Fruit fly (Drosophila melanogaster) whole organism, embryonic: ENCODE results near the gene smg.
A peak's percentile ranks its signal among the peaks of the same experiment; 100 is the strongest.

Experiments
- Abd-B ChIP-seq: fragments of 200-800 bp; sonication (Bioruptor generic); optimal IDR thresholded peaks from 2 replicates; lab custom pipeline; 2018; ENCODE audit warnings: missing biosample characterization, mild to moderate bottlenecking, missing genetic modification characterization, moderate library complexity
- Aef1 ChIP-seq: fragments of 200-800 bp; sonication (Bioruptor generic); IDR thresholded peaks from 3 replicates; pipeline ENCODE4 v1.3.6; 2022; ENCODE audit warnings: missing biosample characterization, missing genetic modification characterization
- Blimp-1 ChIP-seq: fragments of 200-800 bp; sonication (Bioruptor generic); optimal IDR thresholded peaks from 3 replicates; lab custom pipeline; 2018; ENCODE audit warnings: missing biosample characterization, missing genetic modification characterization, mild to moderate bottlenecking, moderate library complexity, missing genetic modification reagents
- CG10543 ChIP-seq: fragments of 200-800 bp; sonication (Bioruptor generic); optimal IDR thresholded peaks from 3 replicates; lab custom pipeline; 2017; ENCODE audit warnings: missing biosample characterization, mild to moderate bottlenecking, missing genetic modification characterization, moderate library complexity
- CG12744 ChIP-seq: fragments of 200-800 bp; sonication (Bioruptor generic); optimal IDR thresholded peaks from 2 replicates; lab custom pipeline; 2016; ENCODE audit warnings: missing biosample characterization, missing genetic modification characterization
- CG14667 ChIP-seq: fragments of 200-800 bp; sonication (Bioruptor generic); IDR thresholded peaks from 2 replicates; pipeline ENCODE4 v1.3.6; 2022; ENCODE audit warnings: missing biosample characterization, missing genetic modification characterization
- CG14710 ChIP-seq: fragments of 200-800 bp; sonication (Bioruptor generic); optimal IDR thresholded peaks from 3 replicates; lab custom pipeline; 2019; ENCODE audit warnings: missing biosample characterization, mild to moderate bottlenecking, missing genetic modification characterization, moderate library complexity
- CG15479 ChIP-seq: fragments of 200-800 bp; sonication (Bioruptor generic); optimal IDR thresholded peaks from 3 replicates; lab custom pipeline; 2019; ENCODE audit warnings: missing biosample characterization, mild to moderate bottlenecking, missing genetic modification characterization, moderate library complexity
- CG30020 ChIP-seq: fragments of 200-800 bp; optimal IDR thresholded peaks from 2 replicates; lab custom pipeline; 2019; ENCODE audit warnings: missing biosample characterization, mild to moderate bottlenecking, missing genetic modification characterization, moderate library complexity
- CG32772 ChIP-seq: fragments of 200-800 bp; sonication (Bioruptor generic); IDR thresholded peaks from 2 replicates; pipeline ENCODE4 v1.3.6; 2022; ENCODE audit warnings: missing biosample characterization, missing genetic modification characterization
- CG4328 ChIP-seq: fragments of 200-800 bp; sonication (Bioruptor generic); optimal IDR thresholded peaks from 3 replicates; lab custom pipeline; 2017; ENCODE audit warnings: missing biosample characterization, missing genetic modification reagents, missing genetic modification characterization
- CG4854 ChIP-seq: fragments of 200-800 bp; sonication (Bioruptor generic); optimal IDR thresholded peaks from 2 replicates; lab custom pipeline; 2016; ENCODE audit warnings: missing biosample characterization, missing genetic modification characterization, inconsistent platforms
- CG6175 ChIP-seq: fragments of 200-800 bp; sonication (Bioruptor generic); IDR thresholded peaks from 3 replicates; pipeline ENCODE4 v1.3.6; 2022; ENCODE audit warnings: missing biosample characterization, missing genetic modification characterization
- CG7271 ChIP-seq: fragments of 200-800 bp; sonication (Bioruptor generic); optimal IDR thresholded peaks from 2 replicates; lab custom pipeline; 2018; ENCODE audit warnings: missing biosample characterization, mild to moderate bottlenecking, missing genetic modification characterization, moderate library complexity
- CG7963 ChIP-seq: fragments of 200-800 bp; sonication (Bioruptor generic); IDR thresholded peaks from 3 replicates; pipeline ENCODE4 v1.3.6; 2022; ENCODE audit warnings: missing biosample characterization, missing genetic modification characterization; ENCODE audit not compliant: partially characterized antibody
- CHES-1-like ChIP-seq: fragments of 200-800 bp; sonication (Bioruptor generic); optimal IDR thresholded peaks from 2 replicates; lab custom pipeline; 2016; ENCODE audit warnings: missing biosample characterization, missing genetic modification characterization
- Chrac-16 ChIP-seq: fragments of 200-800 bp; sonication (Bioruptor generic); optimal IDR thresholded peaks from 3 replicates; lab custom pipeline; 2016; ENCODE audit warnings: missing biosample characterization, missing genetic modification characterization
- D ChIP-seq, 2 experiments: fragments of 200-800 bp in 1 of 2; fragments of >200 bp in 1 of 2; sonication (Bioruptor generic) in 1 of 2; optimal IDR thresholded peaks; 2 replicates in 1 of 2; 3 replicates in 1 of 2; lab custom pipeline; 2017; ENCODE audit warnings: mild to moderate bottlenecking in 1 of 2, missing biosample characterization in 1 of 2, missing genetic modification characterization in 1 of 2, missing genetic modification reagents in 1 of 2
- Deaf1 ChIP-seq: fragments of 200-800 bp; optimal IDR thresholded peaks from 3 replicates; lab custom pipeline; 2019; ENCODE audit warnings: missing biosample characterization, mild to moderate bottlenecking, missing genetic modification characterization, moderate library complexity
- Dref ChIP-seq: fragments of 200-800 bp; sonication (Bioruptor generic); IDR thresholded peaks from 2 replicates; pipeline ENCODE4 v1.3.6; 2022; ENCODE audit warnings: missing biosample characterization, missing genetic modification characterization
- Drgx ChIP-seq: fragments of 200-800 bp; sonication (Bioruptor generic); IDR thresholded peaks from 2 replicates; pipeline ENCODE4 v1.3.6; 2022; ENCODE audit warnings: missing biosample characterization, missing genetic modification characterization
- H15 ChIP-seq: fragments of 200-800 bp; sonication (Bioruptor generic); IDR thresholded peaks from 3 replicates; pipeline ENCODE4 v1.3.6; 2022; ENCODE audit warnings: missing biosample characterization, missing genetic modification characterization
- HLH3B ChIP-seq: fragments of 200-800 bp; sonication (Bioruptor generic); IDR thresholded peaks from 2 replicates; pipeline ENCODE4 v1.3.6; 2022; ENCODE audit warnings: missing biosample characterization, missing genetic modification characterization
- HmgD ChIP-seq: fragments of 200-800 bp; sonication (Bioruptor generic); optimal IDR thresholded peaks from 3 replicates; lab custom pipeline; 2016; ENCODE audit warnings: missing biosample characterization, missing genetic modification characterization
- Med ChIP-seq: fragments of 200-800 bp; sonication (Bioruptor generic); peaks from one replicate; lab custom pipeline; 2016; ENCODE audit warnings: missing biosample characterization, missing genetic modification characterization, mild to moderate bottlenecking, inconsistent platforms, moderate library complexity
- NK7.1 ChIP-seq: fragments of 200-800 bp; sonication (Bioruptor generic); optimal IDR thresholded peaks from 3 replicates; lab custom pipeline; 2016; ENCODE audit warnings: missing biosample characterization, missing genetic modification characterization
- Oli ChIP-seq: fragments of 200-800 bp; sonication (Bioruptor generic); optimal IDR thresholded peaks from 2 replicates; lab custom pipeline; 2018; ENCODE audit warnings: missing biosample characterization, mild to moderate bottlenecking, missing genetic modification characterization, moderate library complexity
- Ssrp ChIP-seq: fragments of 200-800 bp; sonication (Bioruptor generic); optimal IDR thresholded peaks from 2 replicates; lab custom pipeline; 2018; ENCODE audit warnings: missing biosample characterization, mild to moderate bottlenecking, missing genetic modification characterization, moderate library complexity
- abd-A ChIP-seq: fragments of 200-800 bp; sonication (Bioruptor generic); optimal IDR thresholded peaks from 3 replicates; lab custom pipeline; 2019; ENCODE audit warnings: missing biosample characterization, mild to moderate bottlenecking, missing genetic modification characterization, moderate library complexity
- cato ChIP-seq: fragments of 200-800 bp; sonication (Bioruptor generic); optimal IDR thresholded peaks from 2 replicates; lab custom pipeline; 2016; ENCODE audit warnings: missing biosample characterization, missing genetic modification characterization, borderline replicate concordance
- caup ChIP-seq: fragments of 200-800 bp; sonication (Bioruptor generic); optimal IDR thresholded peaks from 3 replicates; lab custom pipeline; 2017; ENCODE audit warnings: missing biosample characterization, mild to moderate bottlenecking, missing genetic modification characterization, moderate library complexity; ENCODE audit not compliant: severe bottlenecking
- da ChIP-seq: fragments of 200-800 bp; sonication (Bioruptor generic); optimal IDR thresholded peaks from 2 replicates; lab custom pipeline; 2016; ENCODE audit warnings: missing biosample characterization, missing genetic modification characterization
- dan ChIP-seq: fragments of 200-800 bp; sonication (Bioruptor generic); IDR thresholded peaks from 2 replicates; pipeline ENCODE4 v1.3.6; 2022; ENCODE audit warnings: missing biosample characterization, missing genetic modification characterization
- dati ChIP-seq: fragments of 200-800 bp; sonication (Bioruptor generic); IDR thresholded peaks from 2 replicates; pipeline ENCODE4 v1.3.6; 2022; ENCODE audit warnings: missing biosample characterization, missing genetic modification characterization
- dmrt11E ChIP-seq: fragments of 200-800 bp; sonication (Bioruptor generic); optimal IDR thresholded peaks from 3 replicates; lab custom pipeline; 2018; ENCODE audit warnings: missing biosample characterization, mild to moderate bottlenecking, missing genetic modification characterization, moderate library complexity
- gcm ChIP-seq: fragments of 200-800 bp; sonication (Bioruptor generic); optimal IDR thresholded peaks from 2 replicates; lab custom pipeline; 2019; ENCODE audit warnings: missing biosample characterization, mild to moderate bottlenecking, missing genetic modification characterization, moderate library complexity
- grn ChIP-seq: fragments of 200-800 bp; sonication (Bioruptor generic); optimal IDR thresholded peaks from 3 replicates; lab custom pipeline; 2017; ENCODE audit warnings: missing biosample characterization, missing genetic modification characterization
- her ChIP-seq: fragments of 200-800 bp; sonication (Bioruptor generic); optimal IDR thresholded peaks from 2 replicates; lab custom pipeline; 2016; ENCODE audit warnings: missing biosample characterization, missing genetic modification characterization
- jing ChIP-seq: fragments of 200-800 bp; sonication (Bioruptor generic); optimal IDR thresholded peaks from 2 replicates; lab custom pipeline; 2018; ENCODE audit warnings: missing biosample characterization, mild to moderate bottlenecking, missing genetic modification characterization
- kah ChIP-seq: fragments of 200-800 bp; sonication (Bioruptor generic); optimal IDR thresholded peaks from 2 replicates; lab custom pipeline; 2018; ENCODE audit warnings: missing biosample characterization, mild to moderate bottlenecking, missing genetic modification characterization
- lmd ChIP-seq: fragments of 200-800 bp; sonication (Bioruptor generic); IDR thresholded peaks from 2 replicates; pipeline ENCODE4 v1.3.6; 2022; ENCODE audit warnings: missing biosample characterization, missing genetic modification characterization
- luna ChIP-seq: fragments of 200-800 bp; sonication (Bioruptor generic); optimal IDR thresholded peaks from 2 replicates; lab custom pipeline; 2016; ENCODE audit warnings: missing biosample characterization, missing genetic modification characterization
- nerfin-1 ChIP-seq: fragments of 200-800 bp; sonication (Bioruptor generic); optimal IDR thresholded peaks from 3 replicates; lab custom pipeline; 2019; ENCODE audit warnings: missing biosample characterization, mild to moderate bottlenecking, missing genetic modification characterization, moderate library complexity
- otp ChIP-seq: fragments of 200-800 bp; sonication (Bioruptor generic); IDR thresholded peaks from 3 replicates; pipeline ENCODE4, ENCODE4 v1.3.6; 2022; ENCODE audit warnings: missing biosample characterization, missing genetic modification characterization
- run ChIP-seq: fragments of 200-800 bp; sonication (Bioruptor generic); optimal IDR thresholded peaks from 3 replicates; lab custom pipeline; 2018; ENCODE audit warnings: missing biosample characterization, mild to moderate bottlenecking, missing genetic modification characterization
- sd ChIP-seq: fragments of 200-800 bp; sonication (Bioruptor generic); optimal IDR thresholded peaks from 3 replicates; lab custom pipeline; 2018; ENCODE audit warnings: missing biosample characterization, mild to moderate bottlenecking, missing genetic modification characterization, moderate library complexity
- slp2 ChIP-seq: fragments of 200-800 bp; sonication (Bioruptor generic); optimal IDR thresholded peaks from 2 replicates; lab custom pipeline; 2016; ENCODE audit warnings: missing biosample characterization, missing genetic modification characterization
- tna ChIP-seq: fragments of 200-800 bp; sonication (Bioruptor generic); IDR thresholded peaks from 2 replicates; pipeline ENCODE4 v1.3.6; 2022; ENCODE audit warnings: missing biosample characterization, missing genetic modification characterization; ENCODE audit not compliant: partially characterized antibody
- unpg ChIP-seq: fragments of 200-800 bp; sonication (Bioruptor generic); optimal IDR thresholded peaks from 3 replicates; lab custom pipeline; 2018; ENCODE audit warnings: missing biosample characterization, mild to moderate bottlenecking, missing genetic modification characterization, moderate library complexity
- zfh1 ChIP-seq: fragments of 200-800 bp; sonication (Bioruptor generic); IDR thresholded peaks from 3 replicates; pipeline ENCODE4 v1.3.6; 2022; ENCODE audit warnings: missing biosample characterization, missing genetic modification characterization

The smg gene

dm6 chr3L:9041042-9041477 is 43.3 kb upstream of the smg start, which contains the start of gene Doc1 (continued):
- TF ChIP-seq otp (GFP tag; lab: Robert Waterston, UW) (0 out of 3 replicates have a peak, but pooled peaks have one; percentile 12), jing (GFP tag; lab: Kevin White, UChicago) (no peak), Dref (GFP tag; lab: Robert Waterston, UW) (no peak), tna (GFP tag; lab: Robert Waterston, UW) (no peak), dmrt11E (tag; lab: Kevin White, UChicago) (no peak), nerfin-1 (tag; lab: Kevin White, UChicago) (no peak), unpg (no peak), CG30020 (tag; lab: Kevin White, UChicago) (no peak), Drgx (no peak), gcm (peak; percentile 61), CG15479 (GFP tag; lab: Kevin White, UChicago) (peak; percentile 78), CG14710 (tag; lab: Kevin White, UChicago) (no peak), CG10543 (GFP tag; lab: Kevin White, UChicago) (no peak), lmd (GFP tag; lab: Robert Waterston, UW) (no peak), D (optimal IDR thresholded peaks at IDR 0.05; lab: Kevin White, UChicago) (peak; percentile 44), D (GFP tag; optimal IDR thresholded peaks at IDR 0.05; lab: Kevin White, UChicago) (no peak), zfh1 (0 out of 3 replicates have a peak, but pooled peaks have one; percentile 16), Med (GFP tag; lab: Kevin White, UChicago) (peak; percentile 56), cato (no peak), luna (GFP tag; lab: Kevin White, UChicago) (no peak), CG6175 (GFP tag; lab: Robert Waterston, UW) (0 out of 3 replicates have a peak, but pooled peaks have one; percentile 19), abd-A (tag; lab: Kevin White, UChicago) (no peak), CG12744 (no peak), CG7963 (no peak), her (GFP tag; lab: Kevin White, UChicago) (no peak), Abd-B (no peak), dati (GFP tag; lab: Robert Waterston, UW) (no peak), CHES-1-like (GFP tag; lab: Kevin White, UChicago) (no peak), da (GFP tag; lab: Kevin White, UChicago) (no peak), caup (GFP tag; lab: Kevin White, UChicago) (no peak), CG32772 (no peak), slp2 (GFP tag; lab: Kevin White, UChicago) (no peak), HmgD (GFP tag; lab: Kevin White, UChicago) (no peak), Oli (tag; lab: Kevin White, UChicago) (no peak), NK7.1 (GFP tag; lab: Kevin White, UChicago) (no peak), dan (GFP tag; lab: Robert Waterston, UW) (no peak), Aef1 (GFP tag; lab: Robert Waterston, UW) (no peak), CG14667 (GFP tag; lab: Robert Waterston, UW) (no peak), Blimp-1 (GFP tag; lab: Kevin White, UChicago) (no peak), Chrac-16 (GFP tag; lab: Kevin White, UChicago) (no peak), sd (peak; percentile 29), HLH3B (no peak), Ssrp (tag; lab: Kevin White, UChicago) (no peak), CG4854 (GFP tag; lab: Kevin White, UChicago) (no peak), run (tag; lab: Kevin White, UChicago) (no peak), H15 (no peak), CG7271 (tag; lab: Kevin White, UChicago) (no peak), grn (GFP tag; lab: Kevin White, UChicago) (peak; percentile 30), kah (GFP tag; lab: Kevin White, UChicago) (no peak), Deaf1 (peak; percentile 65), CG4328 (no peak)
